Fruit fly (Drosophila melanogaster): Measurements from ENCODE around the gene ScsbetaG.
A peak's percentile ranks its signal among the peaks of the same experiment; 100 is the strongest.

ScsbetaG gene

DNA sequence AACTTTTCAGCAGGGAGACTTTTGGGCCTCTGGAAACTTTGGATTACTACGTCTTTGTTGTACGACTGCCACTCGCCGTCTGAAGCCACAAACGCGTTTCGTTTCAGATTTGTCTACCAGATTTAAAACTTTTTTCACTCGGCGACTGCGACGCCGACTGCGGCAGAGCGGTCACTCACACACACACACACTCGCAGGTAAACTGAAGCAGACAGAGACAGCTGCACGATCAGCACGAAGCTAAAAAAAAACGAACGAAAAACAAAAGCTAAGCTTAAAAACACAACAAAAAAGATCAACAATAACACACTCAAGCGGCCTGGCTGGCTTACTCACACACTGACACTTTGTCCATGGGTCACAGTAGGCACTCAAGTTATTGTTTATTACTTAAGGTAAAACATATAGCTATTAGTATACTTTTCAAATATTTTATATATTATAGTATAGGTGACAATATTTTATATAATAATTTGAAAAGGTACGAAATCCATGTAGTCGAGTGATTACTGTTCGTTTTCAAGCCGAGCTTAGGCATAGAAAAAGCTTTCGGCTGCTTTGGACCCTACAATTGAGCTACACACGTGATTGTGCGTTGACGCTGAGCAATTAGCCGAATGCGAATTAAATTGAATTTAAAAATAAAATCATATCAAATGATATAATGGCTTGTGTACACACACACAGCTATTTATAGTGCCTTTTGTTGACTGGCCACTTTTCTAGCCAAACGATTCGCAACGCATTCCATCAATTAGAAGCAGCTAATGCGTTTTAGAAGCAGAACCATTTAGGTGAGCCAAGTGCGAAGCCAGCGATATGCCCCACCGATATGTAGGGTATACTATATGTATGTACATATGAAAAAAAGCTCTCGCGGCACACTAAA is 14.0 kb upstream of the ScsbetaG start, which contains the start of gene Msr-110 (continued):
- peak; percentile 75 for TF ChIP-seq CG16815 (GFP tag; optimal IDR thresholded peaks at IDR 0.05)
- no peak for TF ChIP-seq fru (optimal IDR thresholded peaks at IDR 0.05)
- TF ChIP-seq ato (GFP tag; IDR thresholded peaks at IDR 0.05; ENCODE audit: partially characterized antibody), result no peak
- peak; percentile 37 for TF ChIP-seq en (GFP tag; optimal IDR thresholded peaks at IDR 0.05)
- peak; percentile 19 for TF ChIP-seq CTCF (GFP tag; optimal IDR thresholded peaks at IDR 0.05)
- TF ChIP-seq Xbp1 (GFP tag; optimal IDR thresholded peaks at IDR 0.05), result peak; percentile 80
- TF ChIP-seq CG5245 (GFP tag; optimal IDR thresholded peaks at IDR 0.05), result peak; percentile 67
- peak; percentile 87 for TF ChIP-seq MBD-R2 (GFP tag; IDR thresholded peaks at IDR 0.05)
- peak; percentile 95 for TF ChIP-seq CG32532 (GFP tag; IDR thresholded peaks at IDR 0.05)
- peak; percentile 60 for TF ChIP-seq CG7928 (GFP tag; optimal IDR thresholded peaks at IDR 0.05)
- TF ChIP-seq cwo (GFP tag; optimal IDR thresholded peaks at IDR 0.05), result peak; percentile 92
- TF ChIP-seq Lhr (GFP tag; optimal IDR thresholded peaks at IDR 0.05), result peak; percentile 41
- peak; percentile 86 for TF ChIP-seq CG10209 (GFP tag; optimal IDR thresholded peaks at IDR 0.05)
- TF ChIP-seq dysf (GFP tag; IDR thresholded peaks at IDR 0.05), result peak; percentile 95
- TF ChIP-seq Ptx1 (GFP tag; IDR thresholded peaks at IDR 0.05), result peak; percentile 95
- peak; percentile 86 for TF ChIP-seq Aef1 (GFP tag; IDR thresholded peaks at IDR 0.05)
- peak; percentile 86 for TF ChIP-seq sug (tag; optimal IDR thresholded peaks at IDR 0.05)
- no peak for TF ChIP-seq yki (optimal IDR thresholded peaks at IDR 0.05)
- peak; percentile 54 for TF ChIP-seq schlank (tag; optimal IDR thresholded peaks at IDR 0.05)

DNA sequence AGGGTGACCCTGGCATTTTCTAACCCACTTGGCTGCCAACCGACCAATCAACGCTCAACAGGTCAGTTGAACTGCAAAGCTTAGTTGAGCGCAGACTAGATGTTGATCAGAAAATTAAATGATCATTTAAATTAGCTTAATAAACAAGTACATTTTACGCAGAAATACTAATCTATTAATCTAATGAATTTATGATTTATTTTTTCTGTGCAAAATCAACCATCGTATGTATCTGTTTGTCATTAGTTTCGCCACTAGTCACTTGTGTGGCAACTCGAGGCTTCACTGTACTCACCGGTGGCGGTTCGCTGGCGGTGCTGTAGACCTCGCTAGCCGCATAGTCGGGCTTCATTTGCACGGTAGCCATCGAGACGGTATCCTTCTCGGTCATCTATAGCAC is 13.1 kb upstream of the ScsbetaG start:
- TF ChIP-seq nau (GFP tag; optimal IDR thresholded peaks at IDR 0.05) (no peak), ara (GFP tag; IDR thresholded peaks at IDR 0.05) (no peak), prd (optimal IDR thresholded peaks at IDR 0.05) (no peak), prd (GFP tag; IDR thresholded peaks at IDR 0.05) (peak; percentile 10; the same call in 1 of the 3 replicates), CoRest (tag; optimal IDR thresholded peaks at IDR 0.05) (no peak), Ptx1 (GFP tag; IDR thresholded peaks at IDR 0.05) (0 out of 2 replicates have a peak, but pooled peaks have one; percentile 11), Med (GFP tag) (peak; percentile 77), ac (GFP tag; optimal IDR thresholded peaks at IDR 0.05) (no peak), Taf1 (GFP tag; IDR thresholded peaks at IDR 0.05) (no peak), Nf-YC (tag; optimal IDR thresholded peaks at IDR 0.05) (peak; percentile 81), CG13424 (tag; optimal IDR thresholded peaks at IDR 0.05) (no peak), lmd (GFP tag; IDR thresholded peaks at IDR 0.05) (peak; percentile 12; the same call in 1 of the 2 replicates), dysf (GFP tag; IDR thresholded peaks at IDR 0.05) (0 out of 3 replicates have a peak, but pooled peaks have one; percentile 6), grau (tag; optimal IDR thresholded peaks at IDR 0.05) (peak; percentile 74), Drgx (GFP tag; IDR thresholded peaks at IDR 0.05) (0 out of 2 replicates have a peak, but pooled peaks have one; percentile 17), Bgb (GFP tag; IDR thresholded peaks at IDR 0.05; ENCODE audit: partially characterized antibody) (no peak), CG11504 (tag; optimal IDR thresholded peaks at IDR 0.05) (peak; percentile 7), CG6254 (GFP tag; optimal IDR thresholded peaks at IDR 0.05) (peak; percentile 31), CG2875 (GFP tag; optimal IDR thresholded peaks at IDR 0.05) (no peak), CkIIα-i1 (GFP tag; IDR thresholded peaks at IDR 0.05) (no peak), CG15269 (tag; optimal IDR thresholded peaks at IDR 0.05) (no peak)

DNA sequence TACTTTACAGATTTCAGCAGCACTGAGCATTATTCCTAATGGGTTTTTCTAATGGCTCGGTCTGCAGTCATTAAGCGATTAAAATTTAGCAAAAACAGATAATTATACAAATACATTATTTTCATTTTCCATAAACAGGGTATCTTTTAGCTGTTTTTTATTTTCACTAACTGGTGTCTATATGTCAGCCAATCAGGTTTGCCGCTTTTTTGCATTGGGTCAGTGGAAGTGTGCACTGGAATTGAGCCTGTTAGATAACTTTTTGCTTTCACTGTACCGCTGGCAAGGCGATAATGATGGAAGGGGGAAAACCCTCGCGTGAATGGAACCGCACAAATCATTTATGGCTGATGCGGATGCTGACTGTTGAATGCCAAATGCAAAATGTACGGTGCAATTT is 12.0 kb upstream of the ScsbetaG start:
- no peak for TF ChIP-seq shn (GFP tag; optimal IDR thresholded peaks at IDR 0.05)
- TF ChIP-seq CG15269 (tag; optimal IDR thresholded peaks at IDR 0.05), result no peak
- TF ChIP-seq CG2129 (GFP tag; IDR thresholded peaks at IDR 0.05; ENCODE audit: partially characterized antibody), result no peak
- no peak for TF ChIP-seq CG3281 (GFP tag; optimal IDR thresholded peaks at IDR 0.05)
- no peak for TF ChIP-seq br (optimal IDR thresholded peaks at IDR 0.05)
- TF ChIP-seq CG13296 (GFP tag; optimal IDR thresholded peaks at IDR 0.05), result no peak
- no peak for TF ChIP-seq peb (GFP tag; IDR thresholded peaks at IDR 0.05)
- TF ChIP-seq CG4360 (GFP tag; IDR thresholded peaks at IDR 0.05), result no peak
- peak; percentile 43 for TF ChIP-seq Med (GFP tag)
- TF ChIP-seq CG8388 (GFP tag; optimal IDR thresholded peaks at IDR 0.05), result peak; percentile 62
- no peak for TF ChIP-seq CG1024 (GFP tag; IDR thresholded peaks at IDR 0.05)
- no peak for TF ChIP-seq nerfin-1 (tag; optimal IDR thresholded peaks at IDR 0.05)
- TF ChIP-seq GATAe (GFP tag; conservative IDR thresholded peaks at IDR 0.05), result no peak
- TF ChIP-seq dmrt11E (tag; optimal IDR thresholded peaks at IDR 0.05), result no peak

Measured in whole organism, embryonic.